Fruit fly (Drosophila melanogaster) whole organism, prepupa: ENCODE data around the gene sna.

Experiments used
- Blimp-1 ChIP-seq: fragments of 200-800 bp; sonication (Bioruptor generic); optimal IDR thresholded peaks from 3 replicates; lab custom pipeline; 2017; ENCODE audit warnings: missing biosample characterization, missing genetic modification characterization, mild to moderate bottlenecking, moderate library complexity, missing genetic modification reagents
- CG11294 ChIP-seq: fragments of 200-800 bp; sonication (Bioruptor generic); IDR thresholded peaks from 2 replicates; pipeline ENCODE4 v1.3.6; 2022; ENCODE audit warnings: missing biosample characterization, missing genetic modification characterization
- CG11762 ChIP-seq: fragments of 200-800 bp; sonication (Bioruptor generic); optimal IDR thresholded peaks from 3 replicates; lab custom pipeline; 2016; ENCODE audit warnings: missing biosample characterization, missing genetic modification characterization; ENCODE audit not compliant: insufficient read depth
- CG11902 ChIP-seq: fragments of 200-800 bp; sonication (Bioruptor generic); optimal IDR thresholded peaks from 3 replicates; lab custom pipeline; 2016; ENCODE audit warnings: missing biosample characterization, missing genetic modification characterization
- CG1621 ChIP-seq: fragments of 200-800 bp; sonication (Bioruptor generic); optimal IDR thresholded peaks from 3 replicates; lab custom pipeline; 2018; ENCODE audit warnings: missing biosample characterization, mild to moderate bottlenecking, missing genetic modification characterization
- CG3032 ChIP-seq: fragments of 200-800 bp; optimal IDR thresholded peaks from 2 replicates; lab custom pipeline; 2019; ENCODE audit warnings: missing biosample characterization, mild to moderate bottlenecking, missing genetic modification characterization, moderate library complexity
- CG32006 ChIP-seq: fragments of 200-800 bp; sonication (Bioruptor generic); optimal IDR thresholded peaks from 3 replicates; lab custom pipeline; 2017; ENCODE audit warnings: missing biosample characterization, mild to moderate bottlenecking, missing genetic modification characterization
- CG3919 ChIP-seq: fragments of 200-800 bp; sonication (Bioruptor generic); optimal IDR thresholded peaks from 3 replicates; lab custom pipeline; 2016; ENCODE audit warnings: missing biosample characterization, missing genetic modification characterization
- CG6163 ChIP-seq: fragments of 200-800 bp; sonication (Bioruptor generic); IDR thresholded peaks from 3 replicates; pipeline ENCODE4 v1.3.6; 2022; ENCODE audit warnings: missing biosample characterization, missing genetic modification characterization
- CG6276 ChIP-seq: fragments of 200-800 bp; sonication (Bioruptor generic); optimal IDR thresholded peaks from 2 replicates; lab custom pipeline; 2017; ENCODE audit warnings: missing biosample characterization, mild to moderate bottlenecking, missing genetic modification characterization
- CG6792 ChIP-seq: fragments of 200-800 bp; sonication (Bioruptor generic); optimal IDR thresholded peaks from 3 replicates; lab custom pipeline; 2016; ENCODE audit warnings: missing biosample characterization, missing genetic modification characterization
- CG6808 ChIP-seq: fragments of 200-800 bp; sonication (Bioruptor generic); optimal IDR thresholded peaks from 3 replicates; lab custom pipeline; 2017; ENCODE audit warnings: missing biosample characterization, missing genetic modification characterization, mild to moderate bottlenecking, moderate library complexity, missing genetic modification reagents
- CG8119 ChIP-seq: fragments of 200-800 bp; sonication (Bioruptor generic); IDR thresholded peaks from 3 replicates; pipeline ENCODE4 v1.3.6; 2022; ENCODE audit warnings: missing biosample characterization, missing genetic modification characterization
- CG8632 ChIP-seq: fragments of 200-800 bp; sonication (Bioruptor generic); optimal IDR thresholded peaks from 3 replicates; lab custom pipeline; 2016; ENCODE audit warnings: missing biosample characterization, missing genetic modification characterization
- CG9139 ChIP-seq: fragments of 200-800 bp; sonication (Bioruptor generic); optimal IDR thresholded peaks from 3 replicates; lab custom pipeline; 2017; ENCODE audit warnings: missing biosample characterization, mild to moderate bottlenecking, missing genetic modification characterization
- Eip75B ChIP-seq: fragments of 200-800 bp; sonication (Bioruptor generic); optimal IDR thresholded peaks from 3 replicates; lab custom pipeline; 2016; ENCODE audit warnings: missing biosample characterization, missing genetic modification characterization
- Eip78C ChIP-seq: fragments of 200-800 bp; sonication (Bioruptor generic); peaks from one replicate; lab custom pipeline; 2016; ENCODE audit warnings: missing biosample characterization, missing genetic modification characterization
- Hr38 ChIP-seq: sonication (Bioruptor generic); optimal IDR thresholded peaks from 2 replicates; lab custom pipeline; 2016; ENCODE audit warnings: missing biosample characterization, missing genetic modification characterization
- Hr4 ChIP-seq: fragments of 200-800 bp; sonication (Bioruptor generic); optimal IDR thresholded peaks from 3 replicates; lab custom pipeline; 2016; ENCODE audit warnings: missing biosample characterization, missing genetic modification characterization
- Lpt ChIP-seq: fragments of 200-800 bp; sonication (Bioruptor generic); optimal IDR thresholded peaks from 3 replicates; lab custom pipeline; 2016; ENCODE audit warnings: missing biosample characterization, missing genetic modification characterization
- Smox ChIP-seq: fragments of 200-800 bp; sonication (Bioruptor generic); optimal IDR thresholded peaks from 3 replicates; lab custom pipeline; 2016; ENCODE audit warnings: missing biosample characterization, missing genetic modification characterization
- achi ChIP-seq: fragments of 200-800 bp; sonication (Bioruptor generic); optimal IDR thresholded peaks from 3 replicates; lab custom pipeline; 2016; ENCODE audit warnings: missing biosample characterization, missing genetic modification characterization
- cyc ChIP-seq: fragments of 200-800 bp; sonication (Bioruptor generic); optimal IDR thresholded peaks from 3 replicates; lab custom pipeline; 2016; ENCODE audit warnings: missing biosample characterization, missing genetic modification characterization
- eg ChIP-seq: fragments of 200-800 bp; sonication (Bioruptor generic); IDR thresholded peaks from 3 replicates; pipeline ENCODE4 v1.3.6; 2022; ENCODE audit warnings: missing biosample characterization, missing genetic modification characterization
- esn ChIP-seq: fragments of 200-800 bp; sonication (Bioruptor generic); optimal IDR thresholded peaks from 2 replicates; lab custom pipeline; 2016; ENCODE audit warnings: missing biosample characterization, mild to moderate bottlenecking, missing genetic modification characterization, moderate library complexity
- fd59A ChIP-seq: fragments of 200-800 bp; sonication (Bioruptor generic); optimal IDR thresholded peaks from 2 replicates; lab custom pipeline; 2017; ENCODE audit warnings: missing biosample characterization, mild to moderate bottlenecking, missing genetic modification characterization, missing genetic modification reagents
- fkh ChIP-seq: fragments of 200-800 bp; sonication (Bioruptor generic); optimal IDR thresholded peaks from 3 replicates; lab custom pipeline; 2017; ENCODE audit warnings: missing biosample characterization, mild to moderate bottlenecking, missing genetic modification characterization, moderate library complexity
- lz ChIP-seq: fragments of 200-800 bp; sonication (Bioruptor generic); optimal IDR thresholded peaks from 3 replicates; lab custom pipeline; 2016; ENCODE audit warnings: missing biosample characterization, missing genetic modification characterization
- net ChIP-seq: fragments of 200-800 bp; sonication (Bioruptor generic); optimal IDR thresholded peaks from 3 replicates; lab custom pipeline; 2016; ENCODE audit warnings: missing biosample characterization, missing genetic modification characterization
- pdm3 ChIP-seq: fragments of 200-800 bp; sonication (Bioruptor generic); optimal IDR thresholded peaks from 3 replicates; lab custom pipeline; 2016; ENCODE audit warnings: missing biosample characterization, missing genetic modification characterization
- spab ChIP-seq: fragments of 200-800 bp; sonication (Bioruptor generic); optimal IDR thresholded peaks from 2 replicates; lab custom pipeline; 2017; ENCODE audit warnings: missing biosample characterization, mild to moderate bottlenecking, missing genetic modification characterization, missing genetic modification reagents
- ss ChIP-seq, 2 experiments: fragments of 200-800 bp; sonication (Bioruptor generic); optimal IDR thresholded peaks; 2 replicates in 1 of 2; 3 replicates in 1 of 2; lab custom pipeline; 2017 to 2018; ENCODE audit warnings: mild to moderate bottlenecking in 2 of 2, missing biosample characterization in 2 of 2, missing genetic modification characterization in 2 of 2, moderate library complexity in 1 of 2
- svp ChIP-seq: fragments of 200-800 bp; sonication (Bioruptor generic); peaks from one replicate; lab custom pipeline; 2016; ENCODE audit warnings: missing biosample characterization, missing genetic modification characterization
- vri ChIP-seq: fragments of 200-800 bp; sonication (Bioruptor generic); optimal IDR thresholded peaks from 3 replicates; lab custom pipeline; 2016; ENCODE audit warnings: missing biosample characterization, mild to moderate bottlenecking, missing genetic modification characterization

The sna gene

DNA sequence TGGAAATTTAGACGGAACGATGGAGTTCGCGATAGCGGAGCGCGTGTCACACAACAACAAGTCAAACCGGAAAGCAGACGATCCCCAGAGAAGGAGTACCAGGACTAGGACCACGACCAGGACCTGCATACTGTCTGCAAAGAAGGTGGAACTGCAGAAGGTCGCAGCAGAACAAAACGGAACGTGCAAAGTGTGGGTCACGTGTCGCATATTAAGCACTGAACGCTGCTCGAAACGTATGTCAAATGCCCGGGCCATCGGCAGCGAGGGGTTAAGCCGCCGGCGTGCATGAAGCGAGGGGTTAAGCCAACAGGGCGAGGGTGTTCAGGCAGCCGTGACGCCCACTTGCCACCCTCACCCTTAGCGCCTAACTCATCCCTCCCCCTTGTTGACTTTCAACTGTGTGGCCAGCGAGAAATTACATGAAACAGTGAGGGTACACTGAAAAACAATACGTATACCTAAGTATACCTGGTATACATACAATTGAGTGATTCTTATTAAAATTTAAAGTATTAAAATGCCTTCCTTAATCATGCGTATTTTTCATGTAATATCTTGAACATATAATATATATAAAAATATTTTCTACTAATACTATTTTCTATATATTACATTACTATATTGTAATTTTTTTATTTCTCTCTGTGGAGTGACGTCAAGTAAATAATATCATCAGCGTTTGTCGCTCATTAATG lies 36.1 kb downstream of the sna start:
- TF ChIP-seq CG6792 (GFP tag; lab: Kevin White, UChicago) (no peak), CG6808 (GFP tag; lab: Kevin White, UChicago) (no peak), lz (GFP tag; lab: Kevin White, UChicago) (no peak), CG8632 (no peak), CG3919 (GFP tag; lab: Kevin White, UChicago) (no peak), cyc (GFP tag; lab: Kevin White, UChicago) (no peak), Smox (no peak), Hr4 (no peak), CG6163 (GFP tag; lab: Robert Waterston, UW) (no peak), net (GFP tag; lab: Kevin White, UChicago) (no peak), ss (GFP tag; optimal IDR thresholded peaks at IDR 0.05; lab: Kevin White, UChicago) (peak in 1 of 2 experiments; percentile 13), CG11762 (GFP tag; lab: Kevin White, UChicago) (no peak), svp (GFP tag; lab: Kevin White, UChicago) (peak; percentile 55), Blimp-1 (GFP tag; lab: Kevin White, UChicago) (no peak), fkh (GFP tag; lab: Kevin White, UChicago) (no peak), spab (GFP tag; lab: Kevin White, UChicago) (no peak), fd59A (no peak), CG8119 (GFP tag; lab: Robert Waterston, UW) (no peak), CG3032 (tag; lab: Kevin White, UChicago) (peak; percentile 0), achi (GFP tag; lab: Kevin White, UChicago) (peak; percentile 1), Lpt (GFP tag; lab: Kevin White, UChicago) (no peak), Eip75B (GFP tag; lab: Kevin White, UChicago) (no peak), Eip78C (GFP tag; lab: Kevin White, UChicago) (peak; percentile 49), CG1621 (tag; lab: Kevin White, UChicago) (no peak), esn (peak; percentile 8), CG9139 (GFP tag; lab: Kevin White, UChicago) (no peak), CG11902 (GFP tag; lab: Kevin White, UChicago) (no peak), CG11294 (GFP tag; lab: Robert Waterston, UW) (no peak), CG6276 (GFP tag; lab: Kevin White, UChicago) (no peak), eg (GFP tag; lab: Robert Waterston, UW) (no peak), CG32006 (GFP tag; lab: Kevin White, UChicago) (no peak), pdm3 (GFP tag; lab: Kevin White, UChicago) (no peak)

DNA sequence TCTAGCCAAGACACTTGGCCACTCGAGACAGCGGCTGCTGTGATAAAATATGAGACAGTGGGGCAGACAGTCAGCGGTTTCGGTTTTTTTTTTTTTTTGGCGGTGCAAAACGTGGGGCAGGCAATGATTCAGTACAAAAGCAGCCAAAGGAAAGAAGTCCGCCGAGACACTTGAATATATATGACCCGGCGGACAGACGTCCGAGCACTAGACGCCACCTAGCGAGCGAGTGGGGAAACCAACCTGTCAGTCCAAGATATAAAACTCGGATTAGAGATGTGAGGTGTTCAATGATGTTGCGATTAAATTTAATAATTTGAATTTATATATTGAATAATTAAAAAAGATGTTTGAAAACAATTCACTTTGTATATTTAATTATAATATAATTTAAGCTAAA lies 39.1 kb downstream of the sna start:
- TF ChIP-seq CG9139 (GFP tag; lab: Kevin White, UChicago): no peak
- TF ChIP-seq achi (GFP tag; lab: Kevin White, UChicago): peak; percentile 11
- TF ChIP-seq vri (GFP tag; lab: Kevin White, UChicago): no peak
- no peak for TF ChIP-seq CG11762 (GFP tag; lab: Kevin White, UChicago)
- no peak for TF ChIP-seq spab (GFP tag; lab: Kevin White, UChicago)
- no peak for TF ChIP-seq CG3919 (GFP tag; lab: Kevin White, UChicago)
- TF ChIP-seq Hr38: no peak
- peak; percentile 40 for TF ChIP-seq CG32006 (GFP tag; lab: Kevin White, UChicago)

DNA sequence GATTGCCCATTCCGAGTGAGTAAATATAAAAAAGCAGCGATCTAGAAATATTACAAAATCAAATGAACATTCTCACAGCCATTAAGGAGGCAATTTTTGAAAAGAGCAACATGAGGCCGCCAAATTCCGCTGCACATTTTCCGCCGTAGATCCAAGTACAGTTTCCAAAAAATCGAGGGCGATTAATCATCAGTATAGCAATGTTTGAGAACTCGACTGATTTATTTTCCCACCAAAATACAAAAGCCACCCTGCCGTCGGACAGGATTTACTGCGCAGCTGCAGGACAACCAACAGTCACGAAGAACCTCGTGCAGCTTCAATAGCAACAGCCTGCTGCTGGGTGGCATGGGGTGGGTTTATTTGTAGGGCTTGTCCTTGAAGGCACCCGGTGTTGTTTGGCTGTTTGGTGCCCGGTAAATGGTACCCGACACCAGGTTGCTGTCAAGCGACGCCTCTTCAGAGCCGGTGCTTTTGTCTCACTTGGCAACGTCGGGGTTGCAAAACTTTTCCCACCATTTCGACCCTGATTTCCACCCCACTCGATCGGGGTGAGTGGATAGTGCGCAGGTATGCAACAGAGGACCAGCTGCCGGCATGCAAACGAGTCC lies 42.3 kb downstream of the sna start:
- no peak for TF ChIP-seq Hr4
- TF ChIP-seq svp (GFP tag; lab: Kevin White, UChicago): peak; percentile 40
